Worm (Caenorhabditis elegans): ENCODE results near the gene F55A11.6.

DNA sequence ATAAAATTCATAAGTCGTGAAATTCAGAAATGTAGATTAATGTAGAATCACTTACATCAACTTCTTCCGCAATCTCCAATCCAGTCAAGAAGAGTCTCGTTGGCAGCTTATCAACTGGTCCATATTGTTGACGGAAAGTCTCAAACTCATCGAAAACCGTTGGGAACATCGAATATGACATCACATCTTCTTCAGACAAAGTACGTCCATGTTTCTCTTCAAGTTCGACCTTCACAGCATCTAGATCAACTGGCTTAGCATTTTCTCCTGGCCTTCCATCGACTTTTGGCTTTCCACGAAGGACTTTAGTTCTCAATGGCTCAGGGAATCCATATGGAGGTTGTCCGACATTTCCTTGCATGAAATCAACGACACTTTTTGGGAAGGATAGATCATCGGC, 42.1 kb downstream of the F55A11.6 start:
- TF ChIP-seq elt-3 (tag; optimal IDR thresholded peaks at IDR 0.05) (no peak), unc-62 (GFP tag; optimal IDR thresholded peaks at IDR 0.05) (no peak), nhr-12 (tag; optimal IDR thresholded peaks at IDR 0.05) (no peak), mab-5 (tag; optimal IDR thresholded peaks at IDR 0.05) (no peak), lsy-2 (tag; optimal IDR thresholded peaks at IDR 0.05) (no peak), nhr-28 (tag; optimal IDR thresholded peaks at IDR 0.05) (no peak)

Measured in whole organism, mixed stage, embryonic.